Fruit fly (Drosophila melanogaster) whole organism, embryonic: Measurements from ENCODE around the gene CG43400.
A peak's percentile ranks its signal among the peaks of the same experiment; 100 is the strongest.

ENCODE experiments used
- Aef1 ChIP-seq: fragments of 200-800 bp; sonication (Bioruptor generic); IDR thresholded peaks from 3 replicates; pipeline ENCODE4 v1.3.6; 2022; ENCODE audit warnings: missing biosample characterization, missing genetic modification characterization
- Atf6 ChIP-seq: fragments of 200-800 bp; sonication (Bioruptor generic); IDR thresholded peaks from 2 replicates; pipeline ENCODE4 v1.3.6; 2022; ENCODE audit warnings: missing biosample characterization, missing genetic modification characterization
- CG10543 ChIP-seq: fragments of 200-800 bp; sonication (Bioruptor generic); optimal IDR thresholded peaks from 3 replicates; lab custom pipeline; 2017; ENCODE audit warnings: missing biosample characterization, mild to moderate bottlenecking, missing genetic modification characterization, moderate library complexity
- CG11695 ChIP-seq: fragments of 200-800 bp; sonication (Bioruptor generic); IDR thresholded peaks from 3 replicates; pipeline ENCODE4 v1.3.6; 2022; ENCODE audit warnings: missing biosample characterization, missing genetic modification characterization
- CG12769 ChIP-seq: fragments of 200-800 bp; sonication (Bioruptor generic); optimal IDR thresholded peaks from 2 replicates; lab custom pipeline; 2019; ENCODE audit warnings: missing biosample characterization, mild to moderate bottlenecking, missing genetic modification characterization, moderate library complexity
- CG13287 ChIP-seq: fragments of 200-800 bp; sonication (Bioruptor generic); IDR thresholded peaks from 2 replicates; pipeline ENCODE4 v1.3.6; 2022; ENCODE audit warnings: missing biosample characterization, missing genetic modification characterization; ENCODE audit not compliant: partially characterized antibody
- CG13894 ChIP-seq: fragments of 200-800 bp; sonication (Bioruptor generic); optimal IDR thresholded peaks from 3 replicates; lab custom pipeline; 2018; ENCODE audit warnings: missing biosample characterization, mild to moderate bottlenecking, missing genetic modification characterization, moderate library complexity
- CG1602 ChIP-seq: fragments of 200-800 bp; sonication (Bioruptor generic); optimal IDR thresholded peaks from 3 replicates; lab custom pipeline; 2016; ENCODE audit warnings: missing biosample characterization, missing genetic modification characterization
- CG17359 ChIP-seq: fragments of 200-800 bp; sonication (Bioruptor generic); optimal IDR thresholded peaks from 3 replicates; lab custom pipeline; 2018; ENCODE audit warnings: missing biosample characterization, mild to moderate bottlenecking, missing genetic modification characterization, moderate library complexity
- CG17829 ChIP-seq: fragments of 200-800 bp; optimal IDR thresholded peaks from 2 replicates; lab custom pipeline; 2019; ENCODE audit warnings: missing biosample characterization, mild to moderate bottlenecking, missing genetic modification characterization, moderate library complexity
- CG2199 ChIP-seq: fragments of 200-800 bp; sonication (Bioruptor generic); IDR thresholded peaks from 3 replicates; pipeline ENCODE4 v1.3.6; 2022; ENCODE audit warnings: missing biosample characterization, missing genetic modification characterization
- CG34376 ChIP-seq: fragments of 200-800 bp; sonication (Bioruptor generic); optimal IDR thresholded peaks from 2 replicates; lab custom pipeline; 2018; ENCODE audit warnings: missing biosample characterization, mild to moderate bottlenecking, missing genetic modification characterization
- CG3995 ChIP-seq: fragments of 200-800 bp; sonication (Bioruptor generic); optimal IDR thresholded peaks from 3 replicates; lab custom pipeline; 2016; ENCODE audit warnings: missing biosample characterization, missing genetic modification characterization
- CG4617 ChIP-seq: fragments of 200-800 bp; sonication (Bioruptor generic); optimal IDR thresholded peaks from 3 replicates; lab custom pipeline; 2016; ENCODE audit warnings: missing biosample characterization, missing genetic modification characterization, borderline replicate concordance
- CG4707 ChIP-seq: fragments of 200-800 bp; sonication (Bioruptor generic); optimal IDR thresholded peaks from 2 replicates; lab custom pipeline; 2018; ENCODE audit warnings: missing biosample characterization, mild to moderate bottlenecking, missing genetic modification characterization, moderate library complexity
- CG7839 ChIP-seq: fragments of 200-800 bp; sonication (Bioruptor generic); optimal IDR thresholded peaks from 3 replicates; lab custom pipeline; 2018; ENCODE audit warnings: missing biosample characterization, mild to moderate bottlenecking, missing genetic modification characterization, moderate library complexity
- Chrac-16 ChIP-seq: fragments of 200-800 bp; sonication (Bioruptor generic); optimal IDR thresholded peaks from 3 replicates; lab custom pipeline; 2016; ENCODE audit warnings: missing biosample characterization, missing genetic modification characterization
- CrebB ChIP-seq: fragments of 200-800 bp; sonication (Bioruptor generic); optimal IDR thresholded peaks from 3 replicates; lab custom pipeline; 2018; ENCODE audit warnings: missing biosample characterization, mild to moderate bottlenecking, missing genetic modification characterization
- Dbx ChIP-seq: fragments of 200-800 bp; sonication (Bioruptor generic); IDR thresholded peaks from 3 replicates; pipeline ENCODE4 v1.3.6; 2022; ENCODE audit warnings: missing biosample characterization, missing genetic modification characterization
- Deaf1 ChIP-seq: fragments of 200-800 bp; optimal IDR thresholded peaks from 3 replicates; lab custom pipeline; 2019; ENCODE audit warnings: missing biosample characterization, mild to moderate bottlenecking, missing genetic modification characterization, moderate library complexity
- Fer2 ChIP-seq: fragments of 200-800 bp; sonication (Bioruptor generic); optimal IDR thresholded peaks from 2 replicates; lab custom pipeline; 2018; ENCODE audit warnings: missing biosample characterization, mild to moderate bottlenecking, missing genetic modification characterization, moderate library complexity
- Hr78 ChIP-seq, 2 experiments: fragments of 200-800 bp in 1 of 2; fragments of >200 bp in 1 of 2; sonication (Bioruptor generic) in 1 of 2; optimal IDR thresholded peaks; 2 replicates each; lab custom pipeline; 2017 to 2019; ENCODE audit warnings: missing biosample characterization in 2 of 2, missing genetic modification characterization in 2 of 2, mild to moderate bottlenecking in 1 of 2, moderate library complexity in 1 of 2
- MESR4 ChIP-seq: fragments of 200-800 bp; sonication (Bioruptor generic); optimal IDR thresholded peaks from 2 replicates; lab custom pipeline; 2018; ENCODE audit warnings: missing biosample characterization, mild to moderate bottlenecking, missing genetic modification characterization, moderate library complexity
- Med ChIP-seq: fragments of 200-800 bp; sonication (Bioruptor generic); peaks from one replicate; lab custom pipeline; 2016; ENCODE audit warnings: missing biosample characterization, missing genetic modification characterization, mild to moderate bottlenecking, inconsistent platforms, moderate library complexity
- Poxn ChIP-seq: fragments of 200-800 bp; sonication (Bioruptor generic); IDR thresholded peaks from 2 replicates; pipeline ENCODE4 v1.3.6; 2022; ENCODE audit warnings: missing biosample characterization, missing genetic modification characterization
- Scr ChIP-seq: fragments of 200-800 bp; sonication (Bioruptor generic); IDR thresholded peaks from 2 replicates; pipeline ENCODE4 v1.3.6; 2022; ENCODE audit warnings: missing biosample characterization, missing genetic modification characterization; ENCODE audit not compliant: partially characterized antibody
- chinmo ChIP-seq: fragments of 200-800 bp; sonication (Bioruptor generic); IDR thresholded peaks from 4 replicates; pipeline ENCODE4 v1.3.6; 2022; ENCODE audit warnings: missing biosample characterization, missing genetic modification characterization; ENCODE audit not compliant: partially characterized antibody
- dan ChIP-seq: fragments of 200-800 bp; sonication (Bioruptor generic); IDR thresholded peaks from 2 replicates; pipeline ENCODE4 v1.3.6; 2022; ENCODE audit warnings: missing biosample characterization, missing genetic modification characterization
- fu2 ChIP-seq: fragments of 200-800 bp; sonication (Bioruptor generic); optimal IDR thresholded peaks from 2 replicates; lab custom pipeline; 2016; ENCODE audit warnings: missing biosample characterization, missing genetic modification characterization
- gsb ChIP-seq: fragments of 200-800 bp; sonication (Bioruptor generic); IDR thresholded peaks from 2 replicates; pipeline ENCODE4 v1.3.6; 2022; ENCODE audit warnings: missing biosample characterization, missing genetic modification characterization
- klu ChIP-seq: fragments of 200-800 bp; sonication (Bioruptor generic); IDR thresholded peaks from 2 replicates; pipeline ENCODE4 v1.3.6; 2022; ENCODE audit warnings: missing biosample characterization, missing genetic modification characterization
- knrl ChIP-seq: fragments of 200-800 bp; sonication (Bioruptor generic); IDR thresholded peaks from 3 replicates; pipeline ENCODE4 v1.3.6; 2022; ENCODE audit warnings: missing biosample characterization, missing genetic modification characterization; ENCODE audit not compliant: partially characterized antibody
- lab ChIP-seq: fragments of 200-800 bp; sonication (Bioruptor generic); optimal IDR thresholded peaks from 3 replicates; lab custom pipeline; 2017; ENCODE audit warnings: missing biosample characterization, missing genetic modification characterization, mild to moderate bottlenecking, moderate library complexity, missing genetic modification reagents
- mirr ChIP-seq: fragments of 200-800 bp; sonication (Bioruptor generic); optimal IDR thresholded peaks from 3 replicates; lab custom pipeline; 2018; ENCODE audit warnings: missing biosample characterization, mild to moderate bottlenecking, missing genetic modification characterization
- nerfin-1 ChIP-seq: fragments of 200-800 bp; sonication (Bioruptor generic); optimal IDR thresholded peaks from 3 replicates; lab custom pipeline; 2019; ENCODE audit warnings: missing biosample characterization, mild to moderate bottlenecking, missing genetic modification characterization, moderate library complexity
- nom ChIP-seq: fragments of 200-800 bp; sonication (Bioruptor generic); optimal IDR thresholded peaks from 2 replicates; lab custom pipeline; 2017; ENCODE audit warnings: missing biosample characterization, missing genetic modification characterization, mild to moderate bottlenecking, moderate library complexity, missing genetic modification reagents
- pita ChIP-seq: fragments of 200-800 bp; sonication (Bioruptor generic); optimal IDR thresholded peaks from 2 replicates; lab custom pipeline; 2017; ENCODE audit warnings: missing biosample characterization, mild to moderate bottlenecking, missing genetic modification characterization
- ranshi ChIP-seq: fragments of 200-800 bp; sonication (Bioruptor generic); IDR thresholded peaks from 2 replicates; pipeline ENCODE4 v1.3.6; 2022; ENCODE audit warnings: missing biosample characterization, missing genetic modification characterization
- row ChIP-seq: fragments of 200-800 bp; sonication (Bioruptor generic); IDR thresholded peaks from 3 replicates; pipeline ENCODE4 v1.3.6; 2022; ENCODE audit warnings: missing biosample characterization, missing genetic modification characterization
- sima ChIP-seq: fragments of 200-800 bp; sonication (Bioruptor generic); optimal IDR thresholded peaks from 2 replicates; lab custom pipeline; 2016; ENCODE audit warnings: missing biosample characterization, missing genetic modification characterization
- sna ChIP-seq: fragments of 200-800 bp; sonication (Bioruptor generic); IDR thresholded peaks from 2 replicates; pipeline ENCODE4 v1.3.6; 2022; ENCODE audit warnings: missing biosample characterization, missing genetic modification characterization; ENCODE audit not compliant: partially characterized antibody
- so ChIP-seq: fragments of 200-800 bp; sonication (Bioruptor generic); IDR thresholded peaks from 3 replicates; pipeline ENCODE4 v1.3.6; 2022; ENCODE audit warnings: missing biosample characterization, missing genetic modification characterization
- sob ChIP-seq: fragments of 200-800 bp; sonication (Bioruptor generic); IDR thresholded peaks from 2 replicates; pipeline ENCODE4 v1.3.6; 2022; ENCODE audit warnings: missing biosample characterization, missing genetic modification characterization
- stc ChIP-seq: fragments of 200-800 bp; sonication (Bioruptor generic); IDR thresholded peaks from 2 replicates; pipeline ENCODE4 v1.3.6; 2022; ENCODE audit warnings: missing biosample characterization, missing genetic modification characterization
- sug ChIP-seq: fragments of 200-800 bp; optimal IDR thresholded peaks from 2 replicates; lab custom pipeline; 2019; ENCODE audit warnings: missing biosample characterization, mild to moderate bottlenecking, missing genetic modification characterization, moderate library complexity
- ttk ChIP-seq: fragments of 200-800 bp; sonication (Bioruptor generic); IDR thresholded peaks from 2 replicates; pipeline ENCODE4 v2.1.2; 2022; ENCODE audit warnings: missing biosample characterization, missing genetic modification characterization
- vfl ChIP-seq: fragments of 200-800 bp; sonication (Bioruptor generic); optimal IDR thresholded peaks from 2 replicates; lab custom pipeline; 2016; ENCODE audit warnings: missing biosample characterization, missing genetic modification characterization
- vvl ChIP-seq: fragments of 200-800 bp; sonication (Bioruptor generic); IDR thresholded peaks from 2 replicates; pipeline ENCODE4 v1.3.6; 2022; ENCODE audit warnings: missing biosample characterization, missing genetic modification characterization

Gene CG43400

DNA sequence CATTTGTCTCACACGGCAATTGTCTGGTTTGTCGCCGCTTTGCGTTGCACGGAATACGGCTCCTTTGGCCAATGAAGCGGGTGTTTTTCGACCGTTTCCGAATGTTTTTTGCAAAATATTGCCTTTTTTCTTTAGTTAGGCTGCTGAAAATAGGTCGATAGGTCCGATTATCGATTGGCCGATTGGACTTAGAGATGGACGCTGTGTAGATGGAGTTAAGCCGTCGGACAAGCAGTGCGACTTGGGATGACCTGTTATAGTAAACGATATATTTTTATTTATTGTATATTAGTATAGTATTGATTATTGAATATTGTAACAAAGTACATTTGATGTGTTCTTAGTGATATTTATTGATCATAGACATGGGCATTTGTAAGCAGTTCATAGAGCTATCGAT is 37.8 kb downstream of the CG43400 start, which contains the start of the genes lmgA and lmgB (continued):
- TF ChIP-seq so (no peak), Chrac-16 (peak; percentile 41), MESR4 (GFP tag; lab: Kevin White, UChicago) (peak; percentile 95)

DNA sequence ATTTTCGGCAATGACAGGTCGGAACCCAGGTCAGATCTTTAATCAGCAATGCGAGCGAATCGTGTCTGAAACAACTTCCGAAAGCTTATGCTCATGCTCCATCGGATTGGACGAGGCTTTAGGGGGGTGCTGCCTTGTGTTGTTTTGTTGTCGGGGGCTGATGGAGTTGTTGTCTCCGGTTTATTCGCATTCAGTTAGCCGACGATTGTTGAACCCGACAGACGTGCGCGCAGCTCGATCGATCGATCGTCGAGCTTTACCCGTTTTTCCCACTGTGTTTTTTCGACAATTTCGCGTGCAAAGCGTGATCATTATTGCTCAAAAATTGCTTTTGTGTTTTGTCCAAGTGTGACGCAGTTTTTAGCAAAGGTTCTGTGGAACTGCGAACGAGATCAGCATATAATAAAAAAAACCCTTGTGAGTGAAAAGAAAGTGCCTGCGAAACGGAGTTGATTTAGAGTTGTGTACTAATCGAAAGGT is 38.5 kb downstream of the CG43400 start, which contains the start of gene CG17834:
Gene CG17834, plus strand, starts transcription at position 191 of the 480 bp plus-strand sequence.
- TF ChIP-seq stc (GFP tag; lab: Robert Waterston, UW) (peak; percentile 25; the same call in 1 of the 2 replicates), Med (GFP tag; lab: Kevin White, UChicago) (peak; percentile 70), Aef1 (GFP tag; lab: Robert Waterston, UW) (0 out of 3 replicates have a peak, but pooled peaks have one; percentile 16), pita (GFP tag; lab: Kevin White, UChicago) (no peak), vfl (GFP tag; lab: Kevin White, UChicago) (no peak), ttk (GFP tag; lab: Robert Waterston, UW) (peak; percentile 22; the same call in 1 of the 2 replicates), Scr (GFP tag; lab: Robert Waterston, UW) (no peak), klu (GFP tag; lab: Robert Waterston, UW) (0 out of 2 replicates have a peak, but pooled peaks have one; percentile 9), CG4707 (GFP tag; lab: Kevin White, UChicago) (no peak), CrebB (tag; lab: Kevin White, UChicago) (no peak), CG7839 (tag; lab: Kevin White, UChicago) (no peak), CG2199 (GFP tag; lab: Robert Waterston, UW) (peak; percentile 58; the same call in 1 of the 3 replicates), vvl (0 out of 2 replicates have a peak, but pooled peaks have one; percentile 26), CG17829 (tag; lab: Kevin White, UChicago) (no peak), dan (no peak), Deaf1 (peak; percentile 87), Atf6 (GFP tag; lab: Robert Waterston, UW) (0 out of 2 replicates have a peak, but pooled peaks have one; percentile 37), row (GFP tag; lab: Robert Waterston, UW) (no peak), CG1602 (GFP tag; lab: Kevin White, UChicago) (no peak), nerfin-1 (no peak), sob (GFP tag; lab: Robert Waterston, UW) (0 out of 2 replicates have a peak, but pooled peaks have one; percentile 12), sna (GFP tag; lab: Robert Waterston, UW) (no peak), Dbx (GFP tag; lab: Robert Waterston, UW) (peak; percentile 21; the same call in 1 of the 3 replicates), Hr78 (GFP tag; optimal IDR thresholded peaks at IDR 0.05; lab: Kevin White, UChicago) (peak in 1 of 2 experiments; percentile 85), Poxn (no peak), CG3995 (peak; percentile 68), fu2 (GFP tag; lab: Kevin White, UChicago) (no peak), CG10543 (GFP tag; lab: Kevin White, UChicago) (peak; percentile 61), gsb (no peak), CG34376 (GFP tag; lab: Kevin White, UChicago) (peak; percentile 87), Fer2 (tag; lab: Kevin White, UChicago) (no peak), CG13894 (tag; lab: Kevin White, UChicago) (peak; percentile 59), CG11695 (GFP tag; lab: Robert Waterston, UW) (peak; percentile 30; the same call in 1 of the 3 replicates), lab (GFP tag; lab: Kevin White, UChicago) (peak; percentile 71), nom (GFP tag; lab: Kevin White, UChicago) (peak; percentile 65), CG4617 (GFP tag; lab: Kevin White, UChicago) (no peak), CG13287 (GFP tag; lab: Robert Waterston, UW) (no peak), CG17359 (tag; lab: Kevin White, UChicago) (no peak), mirr (GFP tag; lab: Kevin White, UChicago) (peak; percentile 80), knrl (no peak), chinmo (peak; percentile 77), sug (tag; lab: Kevin White, UChicago) (peak; percentile 68), CG12769 (tag; lab: Kevin White, UChicago) (peak; percentile 59), sima (no peak), ranshi (GFP tag; lab: Robert Waterston, UW) (peak; percentile 12; the same call in 1 of the 2 replicates)
